Worm (Caenorhabditis elegans): Measurements from ENCODE around the gene pqn-48.

- TF ChIP-seq nhr-237 (tag; optimal IDR thresholded peaks at IDR 0.05) (no peak), nhr-76 (tag; optimal IDR thresholded peaks at IDR 0.05) (no peak), pha-4 (tag; optimal IDR thresholded peaks at IDR 0.05) (no peak), unc-62 (GFP tag; optimal IDR thresholded peaks at IDR 0.05) (no peak), sem-2 (GFP tag; optimal IDR thresholded peaks at IDR 0.05) (no peak), lsy-2 (tag; optimal IDR thresholded peaks at IDR 0.05) (no peak), ceh-43 (GFP tag; optimal IDR thresholded peaks at IDR 0.05) (no peak), mep-1 (tag; optimal IDR thresholded peaks at IDR 0.05) (no peak), sptf-1 (tag; optimal IDR thresholded peaks at IDR 0.05) (no peak), nhr-28 (tag; optimal IDR thresholded peaks at IDR 0.05) (no peak), lin-13 (tag; optimal IDR thresholded peaks at IDR 0.05) (no peak), snpc-4 (tag; optimal IDR thresholded peaks at IDR 0.05) (no peak), nhr-12 (tag; optimal IDR thresholded peaks at IDR 0.05) (no peak)
Measured at ce11 chrII:4004614-4005013, 34.1 kb upstream of the pqn-48 start, which contains the start of gene ephx-1.
